Fruit fly (Drosophila melanogaster) whole organism, embryonic: ENCODE data around the gene Tomosyn.

Experiments
- CG10462 ChIP-seq: fragments of 200-800 bp; sonication (Bioruptor generic); optimal IDR thresholded peaks from 2 replicates; lab custom pipeline; 2016; ENCODE audit warnings: missing biosample characterization, missing genetic modification characterization
- CG10654 ChIP-seq: fragments of 200-800 bp; sonication (Bioruptor generic); optimal IDR thresholded peaks from 2 replicates; lab custom pipeline; 2016; ENCODE audit warnings: missing biosample characterization, missing genetic modification characterization
- CG12071 ChIP-seq: fragments of 200-800 bp; sonication (Bioruptor generic); optimal IDR thresholded peaks from 3 replicates; lab custom pipeline; 2018; ENCODE audit warnings: missing biosample characterization, mild to moderate bottlenecking, missing genetic modification characterization
- CG12299 ChIP-seq: fragments of 200-800 bp; sonication (Bioruptor generic); optimal IDR thresholded peaks from 2 replicates; lab custom pipeline; 2018; ENCODE audit warnings: missing biosample characterization, mild to moderate bottlenecking, missing genetic modification characterization
- CG14860 ChIP-seq: fragments of 200-800 bp; sonication (Bioruptor generic); IDR thresholded peaks from 3 replicates; pipeline ENCODE4 v1.3.6; 2022; ENCODE audit warnings: missing biosample characterization, missing genetic modification characterization; ENCODE audit not compliant: partially characterized antibody
- CG15269 ChIP-seq: fragments of 200-800 bp; sonication (Bioruptor generic); optimal IDR thresholded peaks from 2 replicates; lab custom pipeline; 2018; ENCODE audit warnings: missing biosample characterization, mild to moderate bottlenecking, missing genetic modification characterization, moderate library complexity
- CG15514 ChIP-seq: fragments of 200-800 bp; sonication (Bioruptor generic); optimal IDR thresholded peaks from 3 replicates; lab custom pipeline; 2017; ENCODE audit warnings: missing biosample characterization, missing genetic modification characterization, mild to moderate bottlenecking, moderate library complexity, missing genetic modification reagents
- CG1792 ChIP-seq: fragments of 200-800 bp; sonication (Bioruptor generic); optimal IDR thresholded peaks from 2 replicates; lab custom pipeline; 2016; ENCODE audit warnings: missing biosample characterization, missing genetic modification characterization
- CG1832 ChIP-seq: fragments of 200-800 bp; sonication (Bioruptor generic); optimal IDR thresholded peaks from 2 replicates; lab custom pipeline; 2017; ENCODE audit warnings: missing biosample characterization, mild to moderate bottlenecking, missing genetic modification characterization, inconsistent platforms
- CG2120 ChIP-seq: fragments of 200-800 bp; sonication (Bioruptor generic); optimal IDR thresholded peaks from 3 replicates; lab custom pipeline; 2016; ENCODE audit warnings: missing biosample characterization, missing genetic modification characterization
- CG31224 ChIP-seq: fragments of 200-800 bp; sonication (Bioruptor generic); IDR thresholded peaks from 2 replicates; pipeline ENCODE4 v1.3.6; 2022; ENCODE audit warnings: missing biosample characterization, missing genetic modification characterization
- CG31365 ChIP-seq: fragments of 200-800 bp; sonication (Bioruptor generic); optimal IDR thresholded peaks from 2 replicates; lab custom pipeline; 2018; ENCODE audit warnings: missing biosample characterization, mild to moderate bottlenecking, missing genetic modification characterization
- CG3726 ChIP-seq: fragments of 200-800 bp; sonication (Bioruptor generic); IDR thresholded peaks from 3 replicates; pipeline ENCODE4, ENCODE4 v1.3.6; 2022; ENCODE audit warnings: missing biosample characterization, missing genetic modification characterization
- CG4282 ChIP-seq: fragments of 200-800 bp; sonication (Bioruptor generic); optimal IDR thresholded peaks from 2 replicates; lab custom pipeline; 2016; ENCODE audit warnings: missing biosample characterization, missing genetic modification characterization
- CG6791 ChIP-seq: fragments of 200-800 bp; sonication (Bioruptor generic); IDR thresholded peaks from 3 replicates; pipeline ENCODE4 v1.3.6; 2022; ENCODE audit warnings: missing biosample characterization, missing genetic modification characterization; ENCODE audit not compliant: partially characterized antibody
- CG6813 ChIP-seq: fragments of 200-800 bp; sonication (Bioruptor generic); optimal IDR thresholded peaks from 2 replicates; lab custom pipeline; 2017; ENCODE audit warnings: missing biosample characterization, missing genetic modification characterization, mild to moderate bottlenecking, moderate library complexity, missing genetic modification reagents
- CG7357 ChIP-seq: fragments of 200-800 bp; sonication (Bioruptor generic); IDR thresholded peaks from 3 replicates; pipeline ENCODE4 v1.3.6; 2022; ENCODE audit warnings: missing biosample characterization, missing genetic modification characterization
- CG7556 ChIP-seq: fragments of 200-800 bp; sonication (Bioruptor generic); optimal IDR thresholded peaks from 2 replicates; lab custom pipeline; 2017; ENCODE audit warnings: missing biosample characterization, mild to moderate bottlenecking, missing genetic modification characterization
- CG9932 ChIP-seq: fragments of 200-800 bp; sonication (Bioruptor generic); IDR thresholded peaks from 2 replicates; pipeline ENCODE4 v1.3.6; 2022; ENCODE audit warnings: missing biosample characterization, missing genetic modification characterization
- CTCF ChIP-seq: fragments of 200-800 bp; sonication (Bioruptor generic); optimal IDR thresholded peaks from 2 replicates; lab custom pipeline; 2017; ENCODE audit warnings: missing biosample characterization, mild to moderate bottlenecking, missing genetic modification characterization, moderate library complexity
- Chrac-16 ChIP-seq: fragments of 200-800 bp; sonication (Bioruptor generic); optimal IDR thresholded peaks from 3 replicates; lab custom pipeline; 2016; ENCODE audit warnings: missing biosample characterization, missing genetic modification characterization
- E2f2 ChIP-seq: fragments of 200-800 bp; sonication (Bioruptor generic); IDR thresholded peaks from 2 replicates; pipeline ENCODE4 v1.3.6; 2022; ENCODE audit warnings: missing biosample characterization, missing genetic modification characterization
- H2.0 ChIP-seq: fragments of 200-800 bp; sonication (Bioruptor generic); IDR thresholded peaks from 2 replicates; pipeline ENCODE4 v1.3.6; 2022; ENCODE audit warnings: missing biosample characterization, missing genetic modification characterization
- Hey ChIP-seq: fragments of 200-800 bp; sonication (Bioruptor generic); optimal IDR thresholded peaks from 3 replicates; lab custom pipeline; 2018; ENCODE audit warnings: missing biosample characterization, mild to moderate bottlenecking, missing genetic modification characterization
- Hsf ChIP-seq: fragments of 200-800 bp; sonication (Bioruptor generic); optimal IDR thresholded peaks from 3 replicates; lab custom pipeline; 2016; ENCODE audit warnings: missing biosample characterization, missing genetic modification characterization
- MBD-R2 ChIP-seq: fragments of 200-800 bp; sonication (Bioruptor generic); IDR thresholded peaks from 2 replicates; pipeline ENCODE4 v1.3.6; 2022; ENCODE audit warnings: missing biosample characterization, missing genetic modification characterization
- Meics ChIP-seq: fragments of 200-800 bp; sonication (Bioruptor generic); optimal IDR thresholded peaks from 2 replicates; lab custom pipeline; 2017; ENCODE audit warnings: missing biosample characterization, mild to moderate bottlenecking, missing genetic modification characterization
- NC2α ChIP-seq: fragments of 200-800 bp; sonication (Bioruptor generic); optimal IDR thresholded peaks from 2 replicates; lab custom pipeline; 2016; ENCODE audit warnings: missing biosample characterization, missing genetic modification characterization
- Opbp ChIP-seq: fragments of 200-800 bp; sonication (Bioruptor generic); IDR thresholded peaks from 3 replicates; pipeline ENCODE4 v1.3.6; 2022; ENCODE audit warnings: missing biosample characterization, missing genetic modification characterization; ENCODE audit not compliant: partially characterized antibody
- Sox100B ChIP-seq: fragments of 200-800 bp; sonication (Bioruptor generic); optimal IDR thresholded peaks from 3 replicates; lab custom pipeline; 2018; ENCODE audit warnings: missing biosample characterization, mild to moderate bottlenecking, missing genetic modification characterization
- Sox102F ChIP-seq: fragments of 200-800 bp; sonication (Bioruptor generic); optimal IDR thresholded peaks from 2 replicates; lab custom pipeline; 2018; ENCODE audit warnings: missing biosample characterization, mild to moderate bottlenecking, missing genetic modification characterization, moderate library complexity
- Tbp ChIP-seq: fragments of >200 bp; optimal IDR thresholded peaks from 2 replicates; lab custom pipeline; 2018; ENCODE audit warnings: missing biosample characterization, missing genetic modification characterization
- amos ChIP-seq: fragments of 200-800 bp; sonication (Bioruptor generic); IDR thresholded peaks from 2 replicates; pipeline ENCODE4 v1.3.6; 2022; ENCODE audit warnings: missing biosample characterization, missing genetic modification characterization; ENCODE audit not compliant: partially characterized antibody
- crc ChIP-seq: fragments of 200-800 bp; sonication (Bioruptor generic); optimal IDR thresholded peaks from 2 replicates; lab custom pipeline; 2016; ENCODE audit warnings: missing biosample characterization, missing genetic modification characterization
- dmrt99B ChIP-seq: fragments of 200-800 bp; sonication (Bioruptor generic); optimal IDR thresholded peaks from 2 replicates; lab custom pipeline; 2018; ENCODE audit warnings: missing biosample characterization, mild to moderate bottlenecking, missing genetic modification characterization, moderate library complexity
- en ChIP-seq: fragments of 200-800 bp; sonication (Bioruptor generic); optimal IDR thresholded peaks from 2 replicates; lab custom pipeline; 2016; ENCODE audit warnings: missing biosample characterization, missing genetic modification characterization
- ind ChIP-seq: fragments of 200-800 bp; sonication (Bioruptor generic); optimal IDR thresholded peaks from 3 replicates; lab custom pipeline; 2016; ENCODE audit warnings: missing biosample characterization, missing genetic modification characterization
- kah ChIP-seq: fragments of 200-800 bp; sonication (Bioruptor generic); optimal IDR thresholded peaks from 2 replicates; lab custom pipeline; 2018; ENCODE audit warnings: missing biosample characterization, mild to moderate bottlenecking, missing genetic modification characterization
- ken ChIP-seq: fragments of 200-800 bp; sonication (Bioruptor generic); IDR thresholded peaks from 3 replicates; pipeline ENCODE4 v1.3.6; 2022; ENCODE audit warnings: missing biosample characterization, missing genetic modification characterization
- luna ChIP-seq: fragments of 200-800 bp; sonication (Bioruptor generic); optimal IDR thresholded peaks from 2 replicates; lab custom pipeline; 2016; ENCODE audit warnings: missing biosample characterization, missing genetic modification characterization
- nerfin-1 ChIP-seq: fragments of 200-800 bp; sonication (Bioruptor generic); optimal IDR thresholded peaks from 3 replicates; lab custom pipeline; 2019; ENCODE audit warnings: missing biosample characterization, mild to moderate bottlenecking, missing genetic modification characterization, moderate library complexity
- nerfin-2 ChIP-seq: fragments of 200-800 bp; sonication (Bioruptor generic); IDR thresholded peaks from 2 replicates; pipeline ENCODE4 v1.3.6; 2022; ENCODE audit warnings: missing biosample characterization, missing genetic modification characterization; ENCODE audit not compliant: partially characterized antibody
- prd ChIP-seq, 3 experiments: fragments of >200 bp in 2 of 3; fragments of 200-800 bp in 1 of 3; sonication (Bioruptor generic) in 1 of 3; optimal IDR thresholded peaks in 2 of 3; IDR thresholded peaks in 1 of 3; 2 replicates in 2 of 3; 3 replicates in 1 of 3; pipeline versions ENCODE4 v1.3.6 to Lab custom; 2017 to 2022; ENCODE audit warnings: missing biosample characterization in 1 of 3, missing genetic modification characterization in 1 of 3
- repo ChIP-seq: fragments of 200-800 bp; sonication (Bioruptor generic); optimal IDR thresholded peaks from 2 replicates; lab custom pipeline; 2016; ENCODE audit warnings: missing biosample characterization, missing genetic modification characterization
- sens ChIP-seq: fragments of 200-800 bp; sonication (Bioruptor generic); peaks from one replicate; lab custom pipeline; 2016; ENCODE audit warnings: missing biosample characterization, missing genetic modification characterization
- sqz ChIP-seq: fragments of 200-800 bp; sonication (Bioruptor generic); optimal IDR thresholded peaks from 3 replicates; lab custom pipeline; 2018; ENCODE audit warnings: missing biosample characterization, mild to moderate bottlenecking, missing genetic modification characterization
- sr ChIP-seq: fragments of 200-800 bp; sonication (Bioruptor generic); IDR thresholded peaks from 3 replicates; pipeline ENCODE4 v1.3.6; 2022; ENCODE audit warnings: missing biosample characterization, missing genetic modification characterization
- sug ChIP-seq: fragments of 200-800 bp; optimal IDR thresholded peaks from 2 replicates; lab custom pipeline; 2019; ENCODE audit warnings: missing biosample characterization, mild to moderate bottlenecking, missing genetic modification characterization, moderate library complexity
- zfh1 ChIP-seq: fragments of 200-800 bp; sonication (Bioruptor generic); IDR thresholded peaks from 3 replicates; pipeline ENCODE4 v1.3.6; 2022; ENCODE audit warnings: missing biosample characterization, missing genetic modification characterization

Tomosyn gene

dm6 chrX:12631317-12632156 is at the start of gene Tomosyn (continued):
- TF ChIP-seq prd (optimal IDR thresholded peaks at IDR 0.05; lab: Kevin White, UChicago) (no peak), prd (GFP tag; IDR thresholded peaks at IDR 0.05; lab: Robert Waterston, UW) (peak; percentile 41; the same call in 1 of the 3 replicates), Opbp (GFP tag; lab: Robert Waterston, UW) (peak; percentile 80), CG10462 (GFP tag; lab: Kevin White, UChicago) (no peak), CG4282 (GFP tag; lab: Kevin White, UChicago) (no peak), luna (GFP tag; lab: Kevin White, UChicago) (no peak), E2f2 (GFP tag; lab: Robert Waterston, UW) (peak; percentile 44; the same call in 1 of the 2 replicates), sqz (GFP tag; lab: Kevin White, UChicago) (no peak), CG6813 (GFP tag; lab: Kevin White, UChicago) (no peak), nerfin-2 (GFP tag; lab: Robert Waterston, UW) (peak; percentile 73), CTCF (peak; percentile 3), zfh1 (GFP tag; lab: Robert Waterston, UW) (no peak), CG12071 (GFP tag; lab: Kevin White, UChicago) (no peak), sr (GFP tag; lab: Robert Waterston, UW) (peak; percentile 88), CG15269 (tag; lab: Kevin White, UChicago) (peak; percentile 49), CG14860 (GFP tag; lab: Robert Waterston, UW) (peak; percentile 71), CG7357 (GFP tag; lab: Robert Waterston, UW) (no peak), Meics (GFP tag; lab: Kevin White, UChicago) (peak; percentile 20), Sox102F (GFP tag; lab: Kevin White, UChicago) (peak; percentile 42), CG9932 (peak; percentile 40), en (GFP tag; lab: Kevin White, UChicago) (no peak), CG6791 (GFP tag; lab: Robert Waterston, UW) (peak; percentile 78), repo (GFP tag; lab: Kevin White, UChicago) (no peak), CG12299 (tag; lab: Kevin White, UChicago) (peak; percentile 26), CG2120 (GFP tag; lab: Kevin White, UChicago) (peak; percentile 62), CG31365 (no peak), amos (GFP tag; lab: Robert Waterston, UW) (peak; percentile 82), CG31224 (no peak), CG15514 (GFP tag; lab: Kevin White, UChicago) (peak; percentile 36), sens (GFP tag; lab: Kevin White, UChicago) (peak; percentile 86), CG1832 (GFP tag; lab: Kevin White, UChicago) (no peak), nerfin-1 (tag; lab: Kevin White, UChicago) (peak; percentile 96), CG10654 (GFP tag; lab: Kevin White, UChicago) (no peak), ken (GFP tag; lab: Robert Waterston, UW) (peak; percentile 22; the same call in 1 of the 3 replicates), Tbp (GFP tag; lab: Kevin White, UChicago) (no peak), Hsf (GFP tag; lab: Kevin White, UChicago) (peak; percentile 28), Hey (no peak), dmrt99B (tag; lab: Kevin White, UChicago) (peak; percentile 19), CG7556 (peak; percentile 23), sug (tag; lab: Kevin White, UChicago) (peak; percentile 96), NC2α (no peak), H2.0 (GFP tag; lab: Robert Waterston, UW) (peak; percentile 12; the same call in 1 of the 2 replicates), CG3726 (GFP tag; lab: Robert Waterston, UW) (no peak), MBD-R2 (peak; percentile 72), Sox100B (GFP tag; lab: Kevin White, UChicago) (no peak), ind (no peak), kah (GFP tag; lab: Kevin White, UChicago) (peak; percentile 85), CG1792 (GFP tag; lab: Kevin White, UChicago) (no peak), Chrac-16 (GFP tag; lab: Kevin White, UChicago) (peak; percentile 7), crc (GFP tag; lab: Kevin White, UChicago) (no peak)
